Worm (Caenorhabditis elegans) whole organism, L3 larva: ENCODE results near the gene prmn-1.

ENCODE experiments used
- aly-2 ChIP-seq: fragments of 150-350 bp; optimal IDR thresholded peaks from 2 replicates; lab custom pipeline; 2014; ENCODE audit warnings: missing biosample characterization, missing genetic modification characterization
- ceh-28 ChIP-seq: fragments of 150-350 bp; optimal IDR thresholded peaks from 2 replicates; lab custom pipeline; 2014; ENCODE audit warnings: missing biosample characterization, missing genetic modification reagents, missing genetic modification characterization
- elt-2 ChIP-seq: sonication (generic microtip); optimal IDR thresholded peaks from 2 replicates; lab custom pipeline; 2016; ENCODE audit warnings: missing genetic modification reagents, mild to moderate bottlenecking, missing genetic modification characterization, missing compliant biosample characterization
- fkh-10 ChIP-seq: sonication (generic microtip); optimal IDR thresholded peaks from 2 replicates; lab custom pipeline; 2017; ENCODE audit warnings: missing biosample characterization, missing genetic modification reagents, missing genetic modification characterization
- mdl-1 ChIP-seq: fragments of 150-350 bp; optimal IDR thresholded peaks from 2 replicates; lab custom pipeline; 2014; ENCODE audit warnings: missing biosample characterization, missing genetic modification characterization
- nhr-12 ChIP-seq: fragments of 150-350 bp; optimal IDR thresholded peaks from 2 replicates; lab custom pipeline; 2014; ENCODE audit warnings: missing biosample characterization, missing genetic modification characterization
- nhr-77 ChIP-seq: fragments of 150-350 bp; optimal IDR thresholded peaks from 2 replicates; lab custom pipeline; 2014; ENCODE audit warnings: missing biosample characterization, missing genetic modification characterization
- snpc-4 ChIP-seq: fragments of 150-350 bp; optimal IDR thresholded peaks from 2 replicates; lab custom pipeline; 2014; ENCODE audit warnings: missing biosample characterization, missing genetic modification characterization
- tbx-2 ChIP-seq: sonication (generic microtip); optimal IDR thresholded peaks from 2 replicates; lab custom pipeline; 2016; ENCODE audit warnings: mild to moderate bottlenecking, missing genetic modification characterization, missing compliant biosample characterization
- unc-39 ChIP-seq: sonication (generic microtip); optimal IDR thresholded peaks from 4 replicates; lab custom pipeline; 2017; ENCODE audit warnings: missing biosample characterization, missing genetic modification characterization
- ztf-11 ChIP-seq: fragments of 150-350 bp; optimal IDR thresholded peaks from 2 replicates; lab custom pipeline; 2014; ENCODE audit warnings: missing biosample characterization, missing genetic modification characterization
- ztf-4 ChIP-seq: fragments of 150-350 bp; optimal IDR thresholded peaks from 2 replicates; lab custom pipeline; 2014; ENCODE audit warnings: missing biosample characterization, missing genetic modification characterization

ce11 chrX:11383359-11383758 lies 1.5 kb upstream of the prmn-1 start:
- TF ChIP-seq aly-2 (tag; lab: Kevin White, UChicago) (no peak), nhr-12 (tag; lab: Kevin White, UChicago) (no peak), tbx-2 (no peak), ceh-28 (no peak), fkh-10 (GFP tag; lab: Kevin White, UChicago) (no peak), nhr-77 (tag; lab: Kevin White, UChicago) (no peak), ztf-11 (tag; lab: Kevin White, UChicago) (no peak), snpc-4 (tag; lab: Kevin White, UChicago) (no peak), unc-39 (no peak), mdl-1 (tag; lab: Kevin White, UChicago) (no peak), elt-2 (no peak), ztf-4 (tag; lab: Kevin White, UChicago) (no peak)
